Worm (Caenorhabditis elegans): Measurements from ENCODE around the gene K06H6.4.

- no peak for TF ChIP-seq nfya-1 (tag; optimal IDR thresholded peaks at IDR 0.05; ENCODE audit: insufficient read depth)
- no peak for TF ChIP-seq pqm-1 (tag; optimal IDR thresholded peaks at IDR 0.05)
- no peak for TF ChIP-seq nhr-25 (tag; optimal IDR thresholded peaks at IDR 0.05)
- no peak for TF ChIP-seq nhr-12 (tag; optimal IDR thresholded peaks at IDR 0.05)
- TF ChIP-seq sea-2 (GFP tag; optimal IDR thresholded peaks at IDR 0.05), result no peak
- TF ChIP-seq unc-62 (GFP tag; optimal IDR thresholded peaks at IDR 0.05), result no peak
- TF ChIP-seq eor-1 (tag; optimal IDR thresholded peaks at IDR 0.05), result no peak
- no peak for TF ChIP-seq ceh-9 (tag; optimal IDR thresholded peaks at IDR 0.05)
- TF ChIP-seq mdl-1 (tag; optimal IDR thresholded peaks at IDR 0.05), result no peak
- no peak for TF ChIP-seq mml-1 (tag; optimal IDR thresholded peaks at IDR 0.05)
- TF ChIP-seq skn-1 (tag; optimal IDR thresholded peaks at IDR 0.05), result no peak
Measured at ce11 chrV:568105-568504, 11.0 kb upstream of the K06H6.4 start, which contains the start of gene sri-72.

Measured in whole organism, L3 larva.